Worm (Caenorhabditis elegans) whole organism, midembryonic: ENCODE data around the gene unc-18.

Source experiments
- T22C8.4 ChIP-seq: fragments of 200-800 bp; sonication (Bioruptor generic); IDR thresholded peaks from 2 replicates; pipeline ENCODE4 v1.3.6; 2022; ENCODE audit warnings: missing genetic modification characterization, missing compliant biosample characterization
- cog-1 ChIP-seq: sonication (generic microtip); optimal IDR thresholded peaks from 2 replicates; lab custom pipeline; 2016; ENCODE audit warnings: missing genetic modification characterization, missing compliant biosample characterization
- flt-1 ChIP-seq: fragments of 200-800 bp; sonication (Bioruptor generic); IDR thresholded peaks from 2 replicates; pipeline ENCODE4 v1.3.6; 2022; ENCODE audit warnings: missing genetic modification characterization, missing compliant biosample characterization
- klf-2 ChIP-seq: fragments of 200-800 bp; sonication (Bioruptor generic); conservative IDR thresholded peaks from 2 replicates; pipeline ENCODE4 v1.3.6; 2022; ENCODE audit warnings: missing genetic modification reagents, missing genetic modification characterization, missing compliant biosample characterization
- med-1 ChIP-seq: sonication (generic microtip); optimal IDR thresholded peaks from 2 replicates; lab custom pipeline; 2017; ENCODE audit warnings: missing genetic modification characterization, mild to moderate bottlenecking, missing compliant biosample characterization, antibody characterized with exemption, missing genetic modification reagents; ENCODE audit not compliant: insufficient read depth
- ref-1 ChIP-seq: fragments of 200-800 bp; sonication (Bioruptor generic); conservative IDR thresholded peaks from 2 replicates; pipeline ENCODE4 v1.3.6; 2022; ENCODE audit warnings: missing genetic modification reagents, missing genetic modification characterization, missing compliant biosample characterization
- tab-1 ChIP-seq: fragments of 200-800 bp; sonication (Bioruptor generic); IDR thresholded peaks from 2 replicates; pipeline ENCODE4 v1.3.6; 2022; ENCODE audit warnings: missing genetic modification characterization, missing compliant biosample characterization
- ztf-23 ChIP-seq: fragments of 200-800 bp; sonication (Bioruptor generic); IDR thresholded peaks from 2 replicates; pipeline ENCODE4 v1.3.6; 2022; ENCODE audit warnings: missing genetic modification reagents, missing genetic modification characterization, missing compliant biosample characterization
- ztf-29 ChIP-seq: fragments of 200-800 bp; sonication (Bioruptor generic); IDR thresholded peaks from 2 replicates; pipeline ENCODE4 v1.3.6; 2022; ENCODE audit warnings: missing genetic modification reagents, missing genetic modification characterization, missing compliant biosample characterization

The unc-18 gene

DNA sequence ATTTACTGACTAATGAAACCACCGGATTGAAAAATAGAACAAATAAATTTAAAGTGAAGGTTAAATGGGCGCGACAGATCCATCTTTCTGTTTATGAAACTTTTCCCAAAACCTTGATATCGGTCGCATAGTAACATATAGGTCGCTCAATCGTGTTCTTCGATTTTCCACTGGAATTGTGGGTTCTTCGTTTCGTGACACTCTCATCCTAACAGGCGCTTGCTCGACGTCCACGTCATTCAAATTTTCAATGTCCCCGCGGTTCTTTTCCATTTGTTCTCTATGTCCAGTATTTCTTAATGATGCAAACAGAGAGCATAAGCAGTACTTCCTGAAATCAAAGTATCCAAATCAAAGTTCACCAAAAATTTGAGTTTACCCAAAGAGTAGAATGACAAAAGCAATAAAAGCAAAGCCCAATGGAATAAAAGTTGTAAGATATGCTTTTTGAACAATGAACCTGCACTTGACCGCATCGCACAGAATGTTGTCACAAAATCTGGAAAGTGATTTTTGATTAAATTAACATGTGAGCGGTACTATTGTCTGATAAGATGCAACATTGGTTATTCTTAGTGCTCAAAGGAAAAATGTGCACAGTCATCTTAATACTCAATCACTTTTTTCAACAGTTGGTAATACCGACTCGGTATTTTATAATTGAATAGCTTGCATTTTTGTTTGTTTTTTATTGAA, 15.2 kb upstream of the unc-18 start, which contains the start of gene F27D9.13:
Gene F27D9.13 (minus strand): TSS at position 51 of the 696 bp plus-strand sequence.
- TF ChIP-seq ztf-29 (no peak), ref-1 (no peak), med-1 (GFP tag; lab: Kevin White, UChicago) (no peak), T22C8.4 (GFP tag; lab: Robert Waterston, UW) (no peak), flt-1 (GFP tag; lab: Robert Waterston, UW) (no peak), ztf-23 (GFP tag; lab: Robert Waterston, UW) (no peak), tab-1 (no peak), klf-2 (no peak), cog-1 (tag; lab: Kevin White, UChicago) (no peak)

DNA sequence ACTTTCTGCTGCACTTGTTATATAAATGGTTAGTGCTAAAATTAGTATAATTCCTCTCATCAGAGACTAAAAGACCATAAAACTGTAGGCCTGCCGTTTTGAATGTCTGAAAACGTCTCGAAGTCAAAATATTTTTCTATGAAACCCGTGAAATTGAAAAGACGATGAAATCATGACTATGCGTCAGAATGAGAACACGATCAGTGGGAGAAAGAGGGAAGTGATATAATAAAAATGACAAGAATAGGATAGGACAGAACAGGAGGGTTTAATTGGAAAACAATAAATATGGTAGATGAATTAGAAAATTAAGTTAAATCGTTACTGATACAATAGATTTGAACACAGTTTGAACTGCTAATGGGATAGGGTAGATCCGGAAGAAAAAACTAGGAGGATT, 12.0 kb upstream of the unc-18 start, which contains the start of gene F27D9.7:
Gene F27D9.7 (minus strand): TSS at position 101 of the 400 bp plus-strand sequence.
- TF ChIP-seq flt-1 (GFP tag; lab: Robert Waterston, UW) = no peak
- no peak for TF ChIP-seq klf-2
- TF ChIP-seq ztf-23 (GFP tag; lab: Robert Waterston, UW) = no peak
- TF ChIP-seq ref-1 = no peak
- TF ChIP-seq tab-1 = no peak
- TF ChIP-seq cog-1 (tag; lab: Kevin White, UChicago) = no peak
- TF ChIP-seq med-1 (GFP tag; lab: Kevin White, UChicago) = no peak
- TF ChIP-seq T22C8.4 (GFP tag; lab: Robert Waterston, UW) = no peak
- no peak for TF ChIP-seq ztf-29

DNA sequence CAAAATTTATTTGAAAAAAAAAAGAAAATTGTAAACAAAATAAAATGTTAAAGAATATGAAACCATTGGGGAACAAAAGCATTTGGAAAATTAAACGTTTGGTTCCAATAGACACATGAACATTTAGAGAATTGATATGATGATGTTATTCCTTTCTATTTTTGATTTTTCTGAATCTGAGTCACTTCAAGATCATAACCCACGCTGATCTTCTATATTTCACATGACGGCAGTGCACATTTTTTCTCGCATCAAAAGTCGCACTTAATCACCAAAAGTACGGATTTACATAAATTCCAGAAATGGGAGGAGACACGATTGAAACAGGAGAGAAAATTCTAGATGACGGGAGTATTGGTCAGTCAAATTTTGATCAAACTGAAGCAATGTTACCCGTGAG, 10.0 kb upstream of the unc-18 start, which contains the start of gene F27D9.2:
Gene F27D9.2 (plus strand): TSS at position 301 of the 400 bp plus-strand sequence.
- no peak for TF ChIP-seq T22C8.4 (GFP tag; lab: Robert Waterston, UW)
- no peak for TF ChIP-seq tab-1
- no peak for TF ChIP-seq klf-2
- no peak for TF ChIP-seq med-1 (GFP tag; lab: Kevin White, UChicago)
- no peak for TF ChIP-seq ztf-29

DNA sequence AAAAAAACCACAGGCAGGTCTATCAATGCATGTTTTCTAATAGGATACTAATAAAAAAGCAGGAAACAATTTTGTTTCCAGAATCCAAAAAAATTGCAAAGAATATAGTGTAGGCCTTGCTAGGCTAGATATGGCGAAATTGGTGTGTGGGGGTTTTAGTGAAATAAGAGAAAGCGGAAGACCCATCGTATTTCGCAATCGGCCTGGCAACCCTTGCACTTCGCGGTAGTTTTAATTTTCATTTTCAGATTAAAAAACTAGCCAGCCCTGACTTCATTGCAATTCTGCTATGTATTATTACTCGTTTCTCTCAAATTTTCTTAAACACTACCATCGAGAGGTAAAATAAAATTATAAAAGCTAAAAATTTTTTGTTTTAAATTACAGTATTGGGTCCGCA, 7.8 kb upstream of the unc-18 start:
- TF ChIP-seq ref-1 (no peak), ztf-29 (no peak), klf-2 (no peak), cog-1 (tag; lab: Kevin White, UChicago) (no peak), med-1 (GFP tag; lab: Kevin White, UChicago) (no peak), flt-1 (GFP tag; lab: Robert Waterston, UW) (no peak), tab-1 (no peak), ztf-23 (GFP tag; lab: Robert Waterston, UW) (no peak), T22C8.4 (GFP tag; lab: Robert Waterston, UW) (no peak)

DNA sequence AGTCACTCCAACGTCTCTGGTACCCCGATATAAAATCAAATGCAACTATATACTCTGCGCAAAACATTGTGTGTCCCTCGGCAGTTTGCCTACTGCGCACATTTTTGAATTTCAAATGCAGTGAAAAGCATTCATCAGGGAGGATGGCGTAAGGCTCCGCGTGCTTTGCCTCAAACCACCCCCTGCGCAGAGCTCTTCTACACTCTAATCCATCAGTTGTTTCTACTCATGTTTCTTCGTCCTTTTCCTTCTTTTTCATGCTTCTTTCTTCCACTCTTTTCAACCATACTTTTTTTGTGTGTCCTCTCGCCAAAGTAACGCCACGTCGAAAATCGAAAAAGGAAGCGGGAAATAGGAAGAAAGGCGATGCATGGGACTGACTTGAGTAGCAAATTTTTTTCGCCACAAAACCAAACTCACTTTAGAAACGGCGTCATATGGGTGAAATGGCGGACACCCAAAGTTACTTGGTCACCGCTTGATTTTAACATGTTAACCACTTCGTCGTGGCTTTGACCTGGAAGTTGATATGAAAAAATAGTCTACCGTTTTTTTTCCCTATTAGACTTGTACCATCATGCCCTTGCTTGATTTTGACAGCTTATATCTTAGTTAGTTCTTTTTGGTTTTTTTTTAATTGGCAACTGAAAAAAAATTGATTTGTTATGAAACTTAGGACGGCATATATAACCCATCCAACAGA, 4.1 kb upstream of the unc-18 start:
- TF ChIP-seq klf-2 (no peak), ztf-29 (no peak), T22C8.4 (GFP tag; lab: Robert Waterston, UW) (no peak), tab-1 (no peak), ref-1 (no peak), med-1 (GFP tag; lab: Kevin White, UChicago) (no peak)

DNA sequence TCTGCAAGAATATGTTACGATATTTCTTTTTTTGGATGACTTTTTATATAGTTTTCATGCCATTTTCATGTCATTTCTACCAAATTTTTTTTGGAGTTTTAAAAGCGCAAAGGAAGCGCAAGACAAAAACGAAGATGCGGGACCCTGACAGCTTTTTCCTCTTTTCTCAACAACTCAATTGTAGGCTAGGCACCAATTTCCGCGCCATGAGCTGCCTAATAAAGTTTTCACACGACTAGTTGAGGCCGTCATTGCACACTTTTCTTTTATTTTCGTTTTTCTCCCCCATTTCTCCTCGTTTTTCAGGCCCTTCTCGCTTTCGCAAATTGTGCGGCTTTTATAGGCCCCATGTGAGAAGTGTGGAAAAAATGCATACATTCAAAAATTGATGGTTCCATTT, 2.9 kb upstream of the unc-18 start:
- TF ChIP-seq cog-1 (tag; lab: Kevin White, UChicago) (no peak), flt-1 (GFP tag; lab: Robert Waterston, UW) (no peak), ref-1 (no peak), tab-1 (no peak), ztf-29 (no peak), ztf-23 (GFP tag; lab: Robert Waterston, UW) (no peak), med-1 (GFP tag; lab: Kevin White, UChicago) (no peak), klf-2 (no peak), T22C8.4 (GFP tag; lab: Robert Waterston, UW) (no peak)

ce11 chrX:7680545-7681330, 2.0 kb upstream of the unc-18 start, which contains the start of gene stn-2:
stn-2 (minus strand) TSS chrX:7680619.
- TF ChIP-seq klf-2 (no peak), ztf-23 (GFP tag; lab: Robert Waterston, UW) (peak; percentile 57; the same call in 1 of the 2 replicates)

ce11 chrX:7689119-7689518, 6.4 kb downstream of the unc-18 start, which contains the start of gene clik-2:
clik-2 (minus strand) TSS chrX:7689219.
- TF ChIP-seq klf-2 (no peak), ref-1 (no peak), T22C8.4 (GFP tag; lab: Robert Waterston, UW) (no peak), cog-1 (tag; lab: Kevin White, UChicago) (no peak), ztf-29 (no peak)

DNA sequence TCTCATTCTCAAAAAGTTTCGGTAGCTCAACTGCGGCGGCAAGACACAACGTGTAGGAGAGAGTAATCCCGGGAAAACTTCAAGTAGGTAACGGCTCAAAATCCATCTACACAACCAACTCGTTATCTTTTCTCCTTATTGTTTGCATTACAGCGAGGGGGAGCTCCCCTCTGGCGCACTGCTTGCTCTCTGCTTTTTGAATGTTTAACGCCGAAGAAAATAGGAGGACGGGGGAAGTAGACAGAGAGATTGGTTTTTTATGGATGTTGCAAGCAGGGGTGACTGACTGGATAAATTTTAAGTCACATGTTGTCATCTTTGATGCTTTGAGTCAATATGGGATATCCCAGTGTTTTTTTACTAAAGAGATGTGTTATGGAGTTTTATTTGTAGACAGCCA, 6.9 kb downstream of the unc-18 start:
- TF ChIP-seq ztf-23 (GFP tag; lab: Robert Waterston, UW) (no peak), ref-1 (no peak), ztf-29 (no peak), tab-1 (no peak), T22C8.4 (GFP tag; lab: Robert Waterston, UW) (no peak), med-1 (GFP tag; lab: Kevin White, UChicago) (no peak), flt-1 (GFP tag; lab: Robert Waterston, UW) (no peak), cog-1 (tag; lab: Kevin White, UChicago) (no peak), klf-2 (no peak)
